Fruit fly (Drosophila melanogaster): Measurements from ENCODE around the gene Past1.

The Past1 gene

dm6 chr3R:12722392-12722914, 25.3 kb downstream of the Past1 start, which contains the start of gene Men (continued):
- TF ChIP-seq Fer2 (tag; optimal IDR thresholded peaks at IDR 0.05): peak; percentile 34
- peak in 1 of 3 experiments; percentile 56 for TF ChIP-seq lola (GFP tag; optimal IDR thresholded peaks at IDR 0.05)
- TF ChIP-seq ewg (GFP tag; optimal IDR thresholded peaks at IDR 0.05): no peak
- TF ChIP-seq Bteb2 (GFP tag; optimal IDR thresholded peaks at IDR 0.05): no peak
- TF ChIP-seq Aef1 (GFP tag; IDR thresholded peaks at IDR 0.05): peak; percentile 28; the same call in 1 of the 3 replicates
- TF ChIP-seq sr (GFP tag; IDR thresholded peaks at IDR 0.05): no peak
- no peak for TF ChIP-seq CG10462 (GFP tag; optimal IDR thresholded peaks at IDR 0.05)
- TF ChIP-seq bigmax (GFP tag; optimal IDR thresholded peaks at IDR 0.05): no peak
- TF ChIP-seq CG15011 (GFP tag; optimal IDR thresholded peaks at IDR 0.05): no peak
- TF ChIP-seq CG12391 (tag; optimal IDR thresholded peaks at IDR 0.05): peak; percentile 61
- peak; percentile 72 for TF ChIP-seq vvl (GFP tag; IDR thresholded peaks at IDR 0.05)
- TF ChIP-seq al (GFP tag; IDR thresholded peaks at IDR 0.05): no peak
- peak; percentile 74 for TF ChIP-seq CG13296 (GFP tag; optimal IDR thresholded peaks at IDR 0.05)
- peak; percentile 37; the same call in 1 of the 2 replicates for TF ChIP-seq NFAT (GFP tag; IDR thresholded peaks at IDR 0.05)
- no peak for TF ChIP-seq inv (GFP tag; IDR thresholded peaks at IDR 0.05; ENCODE audit: partially characterized antibody)
- TF ChIP-seq tap (tag; optimal IDR thresholded peaks at IDR 0.05): peak; percentile 24
- TF ChIP-seq Poxn (GFP tag; IDR thresholded peaks at IDR 0.05): no peak
- 0 out of 3 replicates have a peak, but pooled peaks have one; percentile 9 for TF ChIP-seq otp (GFP tag; IDR thresholded peaks at IDR 0.05)
- no peak for TF ChIP-seq tna (GFP tag; IDR thresholded peaks at IDR 0.05; ENCODE audit: partially characterized antibody)
- peak; percentile 45 for TF ChIP-seq CG18619 (GFP tag; optimal IDR thresholded peaks at IDR 0.05)
- TF ChIP-seq CG13624 (GFP tag; optimal IDR thresholded peaks at IDR 0.05): no peak
- TF ChIP-seq CHES-1-like (GFP tag; optimal IDR thresholded peaks at IDR 0.05): no peak
- no peak for TF ChIP-seq aop (GFP tag; IDR thresholded peaks at IDR 0.05)
- peak; percentile 41 for TF ChIP-seq oc (tag; optimal IDR thresholded peaks at IDR 0.05)
- TF ChIP-seq B-H2 (GFP tag; optimal IDR thresholded peaks at IDR 0.05): no peak
- TF ChIP-seq CG5953 (GFP tag; IDR thresholded peaks at IDR 0.05): no peak
- TF ChIP-seq trh (GFP tag; optimal IDR thresholded peaks at IDR 0.05): no peak
- peak; percentile 64 for TF ChIP-seq stc (GFP tag; IDR thresholded peaks at IDR 0.05)
- no peak for TF ChIP-seq bowl (GFP tag; IDR thresholded peaks at IDR 0.05)
- TF ChIP-seq CG8089 (GFP tag; optimal IDR thresholded peaks at IDR 0.05): no peak
- no peak for TF ChIP-seq Dip2 (GFP tag; IDR thresholded peaks at IDR 0.05)
- no peak for TF ChIP-seq CG4282 (GFP tag; optimal IDR thresholded peaks at IDR 0.05)
- no peak for TF ChIP-seq z (GFP tag; IDR thresholded peaks at IDR 0.05)
- peak; percentile 91 for TF ChIP-seq grau (tag; optimal IDR thresholded peaks at IDR 0.05)
- peak; percentile 40 for TF ChIP-seq caup (GFP tag; optimal IDR thresholded peaks at IDR 0.05; ENCODE audit: severe bottlenecking)
- TF ChIP-seq tio (GFP tag; optimal IDR thresholded peaks at IDR 0.05): peak; percentile 21
- no peak for TF ChIP-seq gt (GFP tag; IDR thresholded peaks at IDR 0.05)
- no peak for TF ChIP-seq CG12236 (GFP tag; optimal IDR thresholded peaks at IDR 0.05)
- TF ChIP-seq sim (GFP tag; IDR thresholded peaks at IDR 0.05): no peak
- peak; percentile 38 for TF ChIP-seq sd (tag; optimal IDR thresholded peaks at IDR 0.05)
- TF ChIP-seq CG8359 (GFP tag; optimal IDR thresholded peaks at IDR 0.05; ENCODE audit: borderline replicate concordance): no peak
- TF ChIP-seq C15 (GFP tag; IDR thresholded peaks at IDR 0.05): no peak
- no peak for TF ChIP-seq corto (GFP tag; optimal IDR thresholded peaks at IDR 0.05)
- 0 out of 2 replicates have a peak, but pooled peaks have one; percentile 11 for TF ChIP-seq CG10959 (GFP tag; IDR thresholded peaks at IDR 0.05)
- no peak for TF ChIP-seq CG5245 (GFP tag; optimal IDR thresholded peaks at IDR 0.05)
- peak; percentile 7 for TF ChIP-seq CG12071 (GFP tag; optimal IDR thresholded peaks at IDR 0.05)
- TF ChIP-seq CG17359 (tag; optimal IDR thresholded peaks at IDR 0.05): peak; percentile 61
- peak; percentile 16 for TF ChIP-seq kah (GFP tag; optimal IDR thresholded peaks at IDR 0.05)
- TF ChIP-seq Dfd (GFP tag; optimal IDR thresholded peaks at IDR 0.05): no peak
- TF ChIP-seq Ravus (GFP tag; IDR thresholded peaks at IDR 0.05): no peak
- TF ChIP-seq ATbp (GFP tag; optimal IDR thresholded peaks at IDR 0.05): peak; percentile 60

Data from whole organism, embryonic.